Worm (Caenorhabditis elegans): ENCODE measurements around the gene ipla-6.

- no peak for TF ChIP-seq nhr-6 (tag; optimal IDR thresholded peaks at IDR 0.05)
- TF ChIP-seq nhr-237 (tag; optimal IDR thresholded peaks at IDR 0.05), result no peak
- no peak for TF ChIP-seq zag-1 (tag; optimal IDR thresholded peaks at IDR 0.05)
- no peak for TF ChIP-seq blmp-1 (tag; optimal IDR thresholded peaks at IDR 0.05; ENCODE audit: insufficient read depth)
- TF ChIP-seq alr-1 (tag; optimal IDR thresholded peaks at IDR 0.05), result no peak
- TF ChIP-seq egl-27 (tag; optimal IDR thresholded peaks at IDR 0.05), result no peak
- no peak for TF ChIP-seq R02D3.7 (tag; optimal IDR thresholded peaks at IDR 0.05)
- TF ChIP-seq ama-1 (optimal IDR thresholded peaks at IDR 0.05), result no peak
- TF ChIP-seq unc-62 (GFP tag; optimal IDR thresholded peaks at IDR 0.05), result no peak
- TF ChIP-seq lin-39 (tag; optimal IDR thresholded peaks at IDR 0.05), result no peak
- no peak for TF ChIP-seq F13H6.1 (tag; optimal IDR thresholded peaks at IDR 0.05)
- no peak for TF ChIP-seq mdl-1 (tag; optimal IDR thresholded peaks at IDR 0.05)
Measured at ce11 chrIV:6373721-6374120, 36.3 kb downstream of the ipla-6 start.

All from whole organism, L2 larva.